Worm (Caenorhabditis elegans) whole organism, young adult: ENCODE data around the gene nspe-2.

Experiments
- F37B4.10 ChIP-seq: fragments of 200-800 bp; sonication (Bioruptor generic); IDR thresholded peaks from 2 replicates; pipeline ENCODE4 v1.3.6; 2022; ENCODE audit warnings: missing genetic modification characterization, missing compliant biosample characterization
- attf-6 ChIP-seq: fragments of 200-800 bp; sonication (Bioruptor generic); IDR thresholded peaks from 2 replicates; pipeline ENCODE4 v1.3.6; 2022; ENCODE audit warnings: missing genetic modification reagents, missing genetic modification characterization, missing compliant biosample characterization
- dpl-1 ChIP-seq: fragments of 150-350 bp; optimal IDR thresholded peaks from 2 replicates; lab custom pipeline; 2014; ENCODE audit warnings: missing biosample characterization, missing genetic modification reagents, missing genetic modification characterization
- hmg-20 ChIP-seq: fragments of 200-800 bp; sonication (Bioruptor generic); IDR thresholded peaks from 2 replicates; pipeline ENCODE4 v1.3.6; 2022; ENCODE audit warnings: missing genetic modification reagents, missing genetic modification characterization, missing compliant biosample characterization
- lin-26 ChIP-seq: fragments of 200-800 bp; sonication (Bioruptor generic); IDR thresholded peaks from 2 replicates; pipeline ENCODE4 v1.3.6; 2022; ENCODE audit warnings: missing genetic modification reagents, missing genetic modification characterization, missing compliant biosample characterization
- lsy-27 ChIP-seq: sonication (generic microtip); optimal IDR thresholded peaks from 2 replicates; lab custom pipeline; 2017; ENCODE audit warnings: missing genetic modification characterization, mild to moderate bottlenecking, missing compliant biosample characterization, antibody characterized with exemption, missing genotype, borderline replicate concordance; ENCODE audit not compliant: insufficient read depth
- snpc-4 ChIP-seq, 5 experiments: fragments of 150-350 bp in 1 of 5; sonication (generic microtip) in 4 of 5; optimal IDR thresholded peaks; 2 replicates each; lab custom pipeline; 2014 to 2018; ENCODE audit warnings: missing genetic modification characterization in 5 of 5, missing biosample characterization in 3 of 5, antibody characterized with exemption in 2 of 5, mild to moderate bottlenecking in 2 of 5, missing compliant biosample characterization in 2 of 5, missing genotype in 2 of 5, moderate library complexity in 2 of 5, missing genetic modification reagents in 1 of 5

- TF ChIP-seq lsy-27 (tag; lab: Kevin White, UChicago) (no peak), F37B4.10 (GFP tag; lab: Robert Waterston, UW) (no peak), hmg-20 (GFP tag; lab: Robert Waterston, UW) (no peak), lin-26 (GFP tag; lab: Robert Waterston, UW) (no peak), snpc-4 (GFP tag; optimal IDR thresholded peaks at IDR 0.05; lab: Kevin White, UChicago) (no peak), snpc-4 (tag; optimal IDR thresholded peaks at IDR 0.05; lab: Kevin White, UChicago) (no peak), dpl-1 (GFP tag; lab: Kevin White, UChicago) (no peak), attf-6 (no peak)
These were observed 39.2 kb upstream of the nspe-2 start for ce11 chrII:12658409-12658808.
